Worm (Caenorhabditis elegans): ENCODE data around the gene try-11.

try-11 gene

DNA sequence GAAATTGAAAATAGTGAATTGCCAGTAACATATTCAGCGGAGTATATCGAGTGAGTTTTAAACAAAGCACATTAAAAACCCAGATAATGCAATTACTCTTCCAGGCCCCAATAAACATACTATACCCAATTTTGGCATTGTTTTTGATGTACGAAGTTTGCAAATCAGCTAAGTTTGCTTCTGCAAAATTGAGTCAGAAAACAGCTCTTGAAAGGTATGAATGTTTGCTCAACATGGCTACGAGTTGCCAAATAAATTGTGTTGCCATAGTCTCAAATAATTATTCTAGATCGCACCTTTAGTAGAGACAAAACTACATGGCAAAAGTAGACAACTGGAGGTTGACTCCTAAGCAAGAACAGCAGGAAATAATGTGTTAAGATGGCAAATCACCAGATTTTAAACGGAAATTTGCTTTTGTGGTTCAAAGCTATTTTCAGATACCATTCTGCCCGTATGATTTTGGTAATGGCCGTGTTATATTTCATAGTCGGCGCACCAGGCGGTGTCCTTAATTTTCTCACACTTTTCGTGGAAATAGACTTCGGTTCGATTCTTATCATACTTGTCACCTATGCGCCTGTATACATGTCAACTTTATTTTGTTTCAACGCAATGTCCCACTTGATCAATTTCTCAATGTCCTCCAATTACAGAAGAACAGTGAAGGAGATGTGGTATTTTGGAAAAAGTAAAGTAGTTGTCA, 18.9 kb upstream of the try-11 start:
- no peak for TF ChIP-seq ets-7 (tag; optimal IDR thresholded peaks at IDR 0.05)
- TF ChIP-seq scrt-1 (GFP tag; IDR thresholded peaks at IDR 0.05), result no peak
- no peak for TF ChIP-seq hnd-1 (tag; optimal IDR thresholded peaks at IDR 0.05)
- TF ChIP-seq F13C5.2 (tag; optimal IDR thresholded peaks at IDR 0.05), result no peak
- no peak for TF ChIP-seq aly-1 (tag; optimal IDR thresholded peaks at IDR 0.05)
- TF ChIP-seq tbx-11 (GFP tag; IDR thresholded peaks at IDR 0.05), result no peak
- TF ChIP-seq tra-4 (tag; optimal IDR thresholded peaks at IDR 0.05), result no peak
- no peak for TF ChIP-seq ceh-36 (tag; optimal IDR thresholded peaks at IDR 0.05)
- no peak for TF ChIP-seq ceh-13 (GFP tag; optimal IDR thresholded peaks at IDR 0.05)
- TF ChIP-seq hmg-4 (GFP tag; optimal IDR thresholded peaks at IDR 0.05), result no peak
- no peak for TF ChIP-seq flt-1 (GFP tag; IDR thresholded peaks at IDR 0.05)
- TF ChIP-seq sea-1 (GFP tag; conservative IDR thresholded peaks at IDR 0.05), result no peak
- no peak for TF ChIP-seq ama-1 (optimal IDR thresholded peaks at IDR 0.05)
- no peak for TF ChIP-seq hmbx-1 (tag; optimal IDR thresholded peaks at IDR 0.05)
- TF ChIP-seq tbx-37 (GFP tag; conservative IDR thresholded peaks at IDR 0.05), result no peak
- TF ChIP-seq B0310.2 (tag; optimal IDR thresholded peaks at IDR 0.05), result no peak

- TF ChIP-seq sea-1 (GFP tag; conservative IDR thresholded peaks at IDR 0.05) (no peak), pes-1 (GFP tag; IDR thresholded peaks at IDR 0.05) (no peak), tra-4 (tag; optimal IDR thresholded peaks at IDR 0.05) (no peak), ceh-36 (tag; optimal IDR thresholded peaks at IDR 0.05) (no peak), hmbx-1 (tag; optimal IDR thresholded peaks at IDR 0.05) (no peak), ama-1 (optimal IDR thresholded peaks at IDR 0.05) (no peak), ets-7 (tag; optimal IDR thresholded peaks at IDR 0.05) (no peak)
Observed at ce11 chrV:7434805-7435363, 16.6 kb upstream of the try-11 start.

DNA sequence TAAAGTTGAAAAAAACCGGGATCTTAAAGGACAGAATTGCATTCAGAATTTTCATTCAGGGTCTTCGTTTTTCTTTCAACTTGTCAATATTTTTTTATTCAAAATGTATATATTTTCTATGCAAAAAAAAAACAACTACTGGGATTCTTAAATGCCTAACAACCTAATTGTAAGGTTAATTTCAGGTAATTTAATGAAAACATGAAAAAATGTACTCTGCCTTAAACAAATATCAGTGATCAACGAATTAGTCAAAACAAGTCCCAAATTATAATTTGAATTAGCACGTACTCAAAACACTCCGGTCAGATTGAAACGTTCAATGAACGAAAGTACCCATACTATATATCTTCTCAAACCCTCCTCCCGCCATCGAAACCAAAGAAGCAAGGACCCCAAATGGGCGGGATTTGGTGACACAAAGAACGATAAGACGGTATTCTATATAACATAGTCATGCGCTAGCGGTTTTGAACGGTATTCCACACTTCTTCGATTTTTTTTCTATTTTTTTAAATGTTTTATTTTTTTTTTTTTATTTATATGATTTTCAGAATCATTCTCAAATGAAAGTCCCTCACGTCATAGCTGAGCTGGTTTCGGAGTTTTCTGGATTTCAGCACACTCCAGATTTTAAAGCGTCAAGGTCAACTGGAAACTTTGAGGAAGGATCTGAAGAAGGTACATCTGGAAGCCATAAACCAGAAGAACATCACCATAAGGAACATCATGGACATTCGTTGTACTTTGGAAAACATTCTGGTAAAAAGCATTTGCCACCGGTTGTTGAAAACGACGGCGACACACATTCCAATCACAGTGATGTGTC, 15.9 kb upstream of the try-11 start, which contains the start of the genes ddo-2 and F25E5.8:
ddo-2 (minus strand) TSS at position 330 of the 829 bp plus-strand sequence.
F25E5.8 (plus strand) TSS at position 555 of the 829 bp plus-strand sequence.
- no peak for TF ChIP-seq ama-1 (optimal IDR thresholded peaks at IDR 0.05)
- TF ChIP-seq B0310.2 (tag; optimal IDR thresholded peaks at IDR 0.05), result no peak
- TF ChIP-seq hmbx-1 (tag; optimal IDR thresholded peaks at IDR 0.05), result no peak
- no peak for TF ChIP-seq hmg-4 (GFP tag; optimal IDR thresholded peaks at IDR 0.05)
- no peak for TF ChIP-seq flt-1 (GFP tag; IDR thresholded peaks at IDR 0.05)
- no peak for TF ChIP-seq tra-4 (tag; optimal IDR thresholded peaks at IDR 0.05)
- TF ChIP-seq F13C5.2 (tag; optimal IDR thresholded peaks at IDR 0.05), result no peak
- no peak for TF ChIP-seq tbx-11 (GFP tag; IDR thresholded peaks at IDR 0.05)
- no peak for TF ChIP-seq hnd-1 (tag; optimal IDR thresholded peaks at IDR 0.05)
- no peak for TF ChIP-seq ets-7 (tag; optimal IDR thresholded peaks at IDR 0.05)
- no peak for TF ChIP-seq ceh-13 (GFP tag; optimal IDR thresholded peaks at IDR 0.05)
- no peak for TF ChIP-seq sea-1 (GFP tag; conservative IDR thresholded peaks at IDR 0.05)

- TF ChIP-seq F13C5.2 (tag; optimal IDR thresholded peaks at IDR 0.05), result no peak
- no peak for TF ChIP-seq hnd-1 (tag; optimal IDR thresholded peaks at IDR 0.05)
- no peak for TF ChIP-seq B0310.2 (tag; optimal IDR thresholded peaks at IDR 0.05)
- no peak for TF ChIP-seq scrt-1 (GFP tag; IDR thresholded peaks at IDR 0.05)
- no peak for TF ChIP-seq sea-1 (GFP tag; conservative IDR thresholded peaks at IDR 0.05)
Observed at ce11 chrV:7436509-7436908, 15.0 kb upstream of the try-11 start.

DNA sequence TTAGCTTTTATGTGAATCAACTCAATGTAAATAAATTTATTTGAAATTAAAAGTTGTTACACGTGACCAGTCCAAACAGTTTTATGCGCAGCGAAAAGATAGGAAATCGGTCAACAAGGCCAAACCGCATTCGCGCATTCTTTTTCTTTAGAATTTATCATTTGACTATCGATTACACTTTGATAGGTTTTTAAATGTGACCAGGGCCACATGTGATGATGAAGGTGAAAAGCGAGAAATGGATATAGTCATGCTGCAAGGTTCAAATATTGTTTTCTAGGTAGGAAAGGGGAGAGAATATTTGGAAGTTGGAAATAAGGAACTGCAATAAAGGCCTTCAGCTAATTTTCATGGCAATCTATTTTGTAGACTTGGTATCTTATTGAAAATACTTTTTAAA, 14.6 kb upstream of the try-11 start:
- TF ChIP-seq scrt-1 (GFP tag; IDR thresholded peaks at IDR 0.05) (no peak), sea-1 (GFP tag; conservative IDR thresholded peaks at IDR 0.05) (no peak), pes-1 (GFP tag; IDR thresholded peaks at IDR 0.05) (no peak), tbx-37 (GFP tag; conservative IDR thresholded peaks at IDR 0.05) (no peak), hnd-1 (tag; optimal IDR thresholded peaks at IDR 0.05) (no peak), F13C5.2 (tag; optimal IDR thresholded peaks at IDR 0.05) (no peak), B0310.2 (tag; optimal IDR thresholded peaks at IDR 0.05) (no peak), ets-7 (tag; optimal IDR thresholded peaks at IDR 0.05) (no peak), hmg-4 (GFP tag; optimal IDR thresholded peaks at IDR 0.05) (no peak), ama-1 (optimal IDR thresholded peaks at IDR 0.05) (no peak), ceh-36 (tag; optimal IDR thresholded peaks at IDR 0.05) (no peak), aly-1 (tag; optimal IDR thresholded peaks at IDR 0.05) (no peak), tbx-11 (GFP tag; IDR thresholded peaks at IDR 0.05) (no peak), tra-4 (tag; optimal IDR thresholded peaks at IDR 0.05) (no peak), hmbx-1 (tag; optimal IDR thresholded peaks at IDR 0.05) (no peak), ceh-13 (GFP tag; optimal IDR thresholded peaks at IDR 0.05) (no peak), flt-1 (GFP tag; IDR thresholded peaks at IDR 0.05) (no peak)

DNA sequence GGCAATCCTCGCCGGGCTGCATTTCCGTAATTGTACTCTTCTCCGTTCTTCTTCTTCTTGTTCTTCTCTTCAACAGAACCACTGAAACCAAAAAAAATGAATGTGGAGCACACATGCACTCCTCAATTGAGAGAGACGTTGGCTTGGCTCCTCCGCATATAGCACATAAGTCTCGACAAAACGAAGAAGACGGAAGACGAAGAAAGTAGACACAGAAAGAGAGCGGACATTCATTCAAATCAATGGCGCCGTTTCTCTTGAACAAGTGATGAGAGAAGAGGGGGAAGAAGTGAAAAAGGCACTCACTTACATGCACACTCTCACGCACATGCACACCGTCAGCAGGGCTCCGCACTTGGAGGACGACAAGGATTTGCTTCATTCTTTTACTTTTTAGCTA, 14.0 kb upstream of the try-11 start, which contains the start of gene F25E5.9:
F25E5.9 (minus strand) TSS at position 382 of the 400 bp plus-strand sequence.
- TF ChIP-seq ama-1 (optimal IDR thresholded peaks at IDR 0.05), result no peak
- no peak for TF ChIP-seq pes-1 (GFP tag; IDR thresholded peaks at IDR 0.05)
- no peak for TF ChIP-seq ceh-13 (GFP tag; optimal IDR thresholded peaks at IDR 0.05)
- TF ChIP-seq hnd-1 (tag; optimal IDR thresholded peaks at IDR 0.05), result no peak
- no peak for TF ChIP-seq aly-1 (tag; optimal IDR thresholded peaks at IDR 0.05)
- TF ChIP-seq sea-1 (GFP tag; conservative IDR thresholded peaks at IDR 0.05), result no peak
- TF ChIP-seq ceh-36 (tag; optimal IDR thresholded peaks at IDR 0.05), result no peak
- no peak for TF ChIP-seq hmg-4 (GFP tag; optimal IDR thresholded peaks at IDR 0.05)
- TF ChIP-seq flt-1 (GFP tag; IDR thresholded peaks at IDR 0.05), result no peak
- no peak for TF ChIP-seq tra-4 (tag; optimal IDR thresholded peaks at IDR 0.05)
- TF ChIP-seq B0310.2 (tag; optimal IDR thresholded peaks at IDR 0.05), result no peak
- no peak for TF ChIP-seq tbx-11 (GFP tag; IDR thresholded peaks at IDR 0.05)

DNA sequence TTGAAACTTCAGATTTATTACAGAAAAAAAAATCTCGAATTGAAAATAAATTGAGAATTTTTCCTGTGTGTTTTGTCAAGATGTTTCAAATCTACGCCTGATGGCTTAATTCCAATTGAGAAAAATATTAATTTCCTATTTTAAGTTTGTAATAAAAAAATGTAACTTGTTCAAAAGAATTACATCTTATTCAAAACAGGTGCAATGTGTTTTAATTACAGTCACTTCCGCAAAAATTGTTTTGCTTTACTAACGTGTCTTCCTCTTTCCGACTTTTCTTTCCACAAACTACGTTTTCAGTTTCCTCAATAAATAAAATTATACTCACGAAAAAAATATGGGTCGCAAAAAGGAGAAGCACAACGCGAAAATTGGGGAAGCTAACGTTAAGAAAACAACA, 13.5 kb upstream of the try-11 start, which contains the start of gene F25E5.16:
F25E5.16 (plus strand) TSS at position 301 of the 400 bp plus-strand sequence.
- TF ChIP-seq sea-1 (GFP tag; conservative IDR thresholded peaks at IDR 0.05) (no peak), hmg-4 (GFP tag; optimal IDR thresholded peaks at IDR 0.05) (no peak), ceh-36 (tag; optimal IDR thresholded peaks at IDR 0.05) (no peak), hmbx-1 (tag; optimal IDR thresholded peaks at IDR 0.05) (no peak), tra-4 (tag; optimal IDR thresholded peaks at IDR 0.05) (no peak), ama-1 (optimal IDR thresholded peaks at IDR 0.05) (no peak), flt-1 (GFP tag; IDR thresholded peaks at IDR 0.05) (no peak), B0310.2 (tag; optimal IDR thresholded peaks at IDR 0.05) (no peak), aly-1 (tag; optimal IDR thresholded peaks at IDR 0.05) (no peak), ets-7 (tag; optimal IDR thresholded peaks at IDR 0.05) (no peak), ceh-13 (GFP tag; optimal IDR thresholded peaks at IDR 0.05) (no peak), F13C5.2 (tag; optimal IDR thresholded peaks at IDR 0.05) (no peak), tbx-37 (GFP tag; conservative IDR thresholded peaks at IDR 0.05) (no peak), pes-1 (GFP tag; IDR thresholded peaks at IDR 0.05) (no peak), tbx-11 (GFP tag; IDR thresholded peaks at IDR 0.05) (no peak), scrt-1 (GFP tag; IDR thresholded peaks at IDR 0.05) (no peak)
